Worm (Caenorhabditis elegans) whole organism, L1 larva: ENCODE data around the gene oac-3.

Experiments used
- ceh-82 ChIP-seq, 3 experiments: fragments of 150-350 bp in 1 of 3; sonication (generic microtip) in 2 of 3; optimal IDR thresholded peaks; 2 replicates each; lab custom pipeline; 2014 to 2017; ENCODE audit warnings: missing biosample characterization in 3 of 3, missing genetic modification characterization in 3 of 3
- nhr-12 ChIP-seq: sonication (generic microtip); optimal IDR thresholded peaks from 2 replicates; lab custom pipeline; 2017; ENCODE audit warnings: missing biosample characterization, missing genetic modification characterization
- snpc-4 ChIP-seq: fragments of 150-350 bp; optimal IDR thresholded peaks from 2 replicates; lab custom pipeline; 2014; ENCODE audit warnings: missing biosample characterization, missing genetic modification characterization
- sox-4 ChIP-seq: sonication (generic microtip); optimal IDR thresholded peaks from 2 replicates; lab custom pipeline; 2016; ENCODE audit warnings: missing genetic modification characterization, missing compliant biosample characterization

DNA sequence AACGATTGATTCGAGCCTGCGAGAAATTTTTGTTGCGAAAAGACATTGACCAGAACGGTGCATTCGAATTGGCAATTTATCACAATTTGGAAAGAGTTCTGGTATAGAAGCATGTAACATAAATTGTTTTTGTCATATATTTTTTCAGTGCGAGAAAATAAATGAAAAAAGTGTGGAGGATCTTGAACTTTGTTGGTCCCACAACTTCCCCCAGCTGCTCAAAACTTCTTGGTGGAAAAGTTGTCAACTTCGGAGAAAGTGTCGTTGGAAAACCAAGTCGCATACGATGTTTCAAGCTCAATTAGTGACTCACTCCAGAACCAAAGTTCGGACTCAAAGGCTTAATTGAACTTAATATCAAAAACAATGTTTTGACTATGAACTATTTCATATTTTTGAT is 32.6 kb downstream of the oac-3 start:
- no peak for TF ChIP-seq ceh-82 (tag; optimal IDR thresholded peaks at IDR 0.05; lab: Kevin White, UChicago)
- TF ChIP-seq nhr-12 = no peak
- no peak for TF ChIP-seq sox-4 (tag; lab: Kevin White, UChicago)
- no peak for TF ChIP-seq snpc-4
